Worm (Caenorhabditis elegans) whole organism, L2 larva: ENCODE data around the gene srlf-1.

Experiments used
- Y55F3AM.14 ChIP-seq: fragments of 200-800 bp; sonication (Bioruptor generic); optimal IDR thresholded peaks from 2 replicates; lab custom pipeline; 2018; ENCODE audit warnings: mild to moderate bottlenecking, missing genetic modification characterization, missing compliant biosample characterization
- elt-3 ChIP-seq: sonication (generic microtip); optimal IDR thresholded peaks from 2 replicates; lab custom pipeline; 2017; ENCODE audit warnings: missing biosample characterization, missing genetic modification characterization
- fos-1 ChIP-seq: fragments of 150-350 bp; optimal IDR thresholded peaks from 2 replicates; lab custom pipeline; 2014; ENCODE audit warnings: missing biosample characterization, missing genetic modification characterization
- lin-39 ChIP-seq: fragments of 150-350 bp; optimal IDR thresholded peaks from 2 replicates; lab custom pipeline; 2014; ENCODE audit warnings: missing biosample characterization, missing genetic modification reagents, missing genetic modification characterization
- lsy-2 ChIP-seq, 2 experiments: fragments of 150-350 bp in 1 of 2; sonication (generic microtip) in 1 of 2; optimal IDR thresholded peaks; 2 replicates each; lab custom pipeline; 2014 to 2017; ENCODE audit warnings: missing biosample characterization in 2 of 2, missing genetic modification characterization in 2 of 2
- nhr-25 ChIP-seq: fragments of 150-350 bp; sonication (generic microtip); optimal IDR thresholded peaks from 3 replicates; lab custom pipeline; 2014; ENCODE audit warnings: missing biosample characterization, missing genetic modification characterization
- peb-1 ChIP-seq: fragments of 150-350 bp; optimal IDR thresholded peaks from 2 replicates; lab custom pipeline; 2014; ENCODE audit warnings: missing biosample characterization, missing genetic modification characterization
- snpc-4 ChIP-seq: fragments of 150-350 bp; optimal IDR thresholded peaks from 2 replicates; lab custom pipeline; 2014; ENCODE audit warnings: missing biosample characterization, missing genetic modification characterization
- unc-62 ChIP-seq: fragments of 150-350 bp; optimal IDR thresholded peaks from 2 replicates; lab custom pipeline; 2014; ENCODE audit warnings: missing biosample characterization, missing genetic modification reagents, missing genetic modification characterization
- ztf-11 ChIP-seq: sonication (generic microtip); optimal IDR thresholded peaks from 2 replicates; lab custom pipeline; 2017; ENCODE audit warnings: missing biosample characterization, missing genetic modification characterization
- ztf-4 ChIP-seq: fragments of 150-350 bp; optimal IDR thresholded peaks from 2 replicates; lab custom pipeline; 2014; ENCODE audit warnings: missing biosample characterization, missing genetic modification characterization

DNA sequence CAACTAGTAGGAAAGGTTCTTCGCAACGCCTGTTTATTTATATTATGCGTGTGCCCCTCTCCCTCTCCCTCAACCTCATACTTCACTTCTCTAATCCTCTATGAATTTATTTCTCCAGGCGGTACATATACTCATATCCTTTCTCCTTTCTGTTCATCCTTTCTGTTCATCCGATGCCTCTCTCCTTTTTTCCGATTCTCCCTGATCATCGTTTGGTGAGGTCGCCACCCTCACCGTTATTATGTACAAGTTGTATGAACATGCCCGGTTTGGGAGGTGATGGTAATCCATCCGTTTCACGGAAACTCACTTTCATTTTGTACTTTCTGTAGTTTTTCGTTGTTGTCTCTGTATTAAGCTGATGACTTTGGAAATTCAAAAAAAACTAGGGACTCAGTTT lies 49.3 kb downstream of the srlf-1 start:
- TF ChIP-seq unc-62 (GFP tag; lab: Kevin White, UChicago) (no peak), elt-3 (tag; lab: Kevin White, UChicago) (no peak), ztf-4 (tag; lab: Kevin White, UChicago) (no peak), fos-1 (tag; lab: Kevin White, UChicago) (no peak), nhr-25 (tag; lab: Kevin White, UChicago) (no peak), lsy-2 (tag; optimal IDR thresholded peaks at IDR 0.05; lab: Kevin White, UChicago) (no peak), Y55F3AM.14 (GFP tag; lab: Kevin White, UChicago) (no peak), lin-39 (tag; lab: Kevin White, UChicago) (no peak), ztf-11 (no peak), snpc-4 (tag; lab: Kevin White, UChicago) (no peak), peb-1 (no peak)
